Worm (Caenorhabditis elegans) whole organism, L4/young adult: ENCODE measurements around the gene srw-84.

Source experiments
- dao-5 ChIP-seq: sonication (generic microtip); optimal IDR thresholded peaks from 2 replicates; lab custom pipeline; 2016; ENCODE audit warnings: missing genotype, missing genetic modification characterization, moderate library complexity, missing compliant biosample characterization
- him-1 ChIP-seq: sonication (generic microtip); optimal IDR thresholded peaks from 2 replicates; lab custom pipeline; 2016; ENCODE audit warnings: missing genotype, missing genetic modification reagents, missing genetic modification characterization, missing compliant biosample characterization

DNA sequence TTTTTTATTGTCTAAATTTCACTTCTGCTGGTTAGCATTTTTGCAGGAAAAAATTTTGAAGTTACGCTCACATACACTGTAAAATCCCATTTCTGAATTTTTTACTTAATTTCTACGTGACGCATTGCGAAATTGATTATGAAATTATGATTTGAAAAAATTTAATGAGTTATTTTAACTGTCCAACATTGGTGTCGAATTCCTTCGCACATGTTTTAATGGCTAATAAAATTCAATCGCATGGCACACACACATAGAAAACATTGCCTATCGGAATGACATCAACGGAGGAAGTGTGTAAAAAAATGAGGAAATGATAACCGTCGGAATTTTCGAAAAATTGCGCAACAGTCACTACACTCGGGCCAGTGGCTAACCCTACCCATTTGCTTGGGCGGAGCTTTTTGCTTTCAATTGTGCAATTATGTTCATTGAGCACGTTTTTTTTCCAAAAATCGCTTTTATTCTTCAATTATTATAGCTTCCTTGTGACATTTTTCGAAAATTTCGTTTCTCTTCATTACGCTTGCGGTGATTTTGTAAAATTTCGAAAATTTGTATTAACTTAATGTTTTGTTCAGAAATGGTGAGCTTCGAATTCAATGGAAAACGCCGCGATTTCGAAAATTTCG is 52.9 kb downstream of the srw-84 start, which contains the start of gene C25F9.16:
- TF ChIP-seq dao-5 (tag; lab: Kevin White, UChicago) (no peak), him-1 (no peak)
